Worm (Caenorhabditis elegans) whole organism, L4 larva: ENCODE results near the gene cyp-25A1.

Experiments
- D1046.2 ChIP-seq: fragments of 200-800 bp; sonication (Bioruptor generic); IDR thresholded peaks from 2 replicates; pipeline ENCODE4 v1.3.6; 2022; ENCODE audit warnings: missing genetic modification characterization, missing compliant biosample characterization
- F37D6.2 ChIP-seq: sonication (generic microtip); optimal IDR thresholded peaks from 2 replicates; lab custom pipeline; 2016; ENCODE audit warnings: mild to moderate bottlenecking, missing genetic modification characterization, missing compliant biosample characterization
- R02D3.7 ChIP-seq: fragments of 150-350 bp; sonication (generic microtip); optimal IDR thresholded peaks from 3 replicates; lab custom pipeline; 2014; ENCODE audit warnings: missing biosample characterization, missing genetic modification characterization
- Y5F2A.4 ChIP-seq: fragments of 200-800 bp; sonication (Bioruptor generic); optimal IDR thresholded peaks from 2 replicates; lab custom pipeline; 2018; ENCODE audit warnings: mild to moderate bottlenecking, missing genetic modification characterization, missing compliant biosample characterization
- aha-1 ChIP-seq: fragments of 150-350 bp; peaks from one replicate; lab custom pipeline; 2014; ENCODE audit warnings: missing biosample characterization, missing genetic modification characterization
- aly-2 ChIP-seq: sonication (generic microtip); optimal IDR thresholded peaks from 2 replicates; lab custom pipeline; 2018; ENCODE audit warnings: missing biosample characterization, missing genetic modification characterization
- ceh-28 ChIP-seq: fragments of 150-350 bp; optimal IDR thresholded peaks from 2 replicates; lab custom pipeline; 2014; ENCODE audit warnings: missing biosample characterization, missing genetic modification reagents, missing genetic modification characterization
- ceh-32 ChIP-seq: sonication (generic microtip); optimal IDR thresholded peaks from 2 replicates; lab custom pipeline; 2016; ENCODE audit warnings: mild to moderate bottlenecking, missing genetic modification characterization, missing compliant biosample characterization; ENCODE audit not compliant: poor library complexity
- ceh-62 ChIP-seq: sonication (generic microtip); optimal IDR thresholded peaks from 2 replicates; lab custom pipeline; 2017; ENCODE audit warnings: missing biosample characterization, missing genetic modification characterization
- dmd-6 ChIP-seq: fragments of 200-800 bp; sonication (Bioruptor generic); IDR thresholded peaks from 2 replicates; pipeline ENCODE4 v1.3.6; 2022; ENCODE audit warnings: missing genetic modification reagents, missing genetic modification characterization, missing compliant biosample characterization
- egl-43 ChIP-seq: fragments of 200-800 bp; sonication (Bioruptor generic); IDR thresholded peaks from 2 replicates; pipeline ENCODE4 v1.3.6; 2022; ENCODE audit warnings: missing genetic modification reagents, missing genetic modification characterization, missing compliant biosample characterization
- fkh-10 ChIP-seq: fragments of 150-350 bp; optimal IDR thresholded peaks from 2 replicates; lab custom pipeline; 2014; ENCODE audit warnings: missing biosample characterization, missing genetic modification reagents, missing genetic modification characterization
- gei-8 ChIP-seq: fragments of 200-800 bp; sonication (Bioruptor generic); optimal IDR thresholded peaks from 2 replicates; lab custom pipeline; 2018; ENCODE audit warnings: mild to moderate bottlenecking, missing genetic modification characterization, missing compliant biosample characterization
- hlh-30 ChIP-seq: sonication (generic microtip); optimal IDR thresholded peaks from 2 replicates; lab custom pipeline; 2017; ENCODE audit warnings: antibody characterized with exemption, mild to moderate bottlenecking, missing genetic modification characterization, missing compliant biosample characterization; ENCODE audit not compliant: insufficient read depth
- jun-1 ChIP-seq: fragments of 150-350 bp; optimal IDR thresholded peaks from 2 replicates; lab custom pipeline; 2014; ENCODE audit warnings: missing biosample characterization, missing genetic modification reagents, missing genetic modification characterization
- lin-1 ChIP-seq: fragments of 200-800 bp; sonication (Bioruptor generic); IDR thresholded peaks from 2 replicates; pipeline ENCODE4 v1.3.6; 2022; ENCODE audit warnings: missing genetic modification reagents, missing genetic modification characterization, missing compliant biosample characterization
- lin-15B ChIP-seq: fragments of 150-350 bp; sonication (generic microtip); optimal IDR thresholded peaks from 3 replicates; lab custom pipeline; 2014; ENCODE audit warnings: missing biosample characterization, missing genetic modification characterization
- lin-38 ChIP-seq: fragments of 200-800 bp; sonication (Bioruptor generic); IDR thresholded peaks from 2 replicates; pipeline ENCODE4 v1.3.6; 2022; ENCODE audit warnings: missing genetic modification reagents, missing genetic modification characterization, missing compliant biosample characterization
- lsy-2 ChIP-seq, 2 experiments: fragments of 150-350 bp in 1 of 2; sonication (generic microtip) in 1 of 2; optimal IDR thresholded peaks; 2 replicates each; lab custom pipeline; 2014 to 2017; ENCODE audit warnings: missing biosample characterization in 2 of 2, missing genetic modification characterization in 2 of 2
- mdt-29 ChIP-seq: fragments of 200-800 bp; sonication (Bioruptor generic); IDR thresholded peaks from 2 replicates; pipeline ENCODE4 v1.3.6; 2022; ENCODE audit warnings: missing genetic modification reagents, missing genetic modification characterization, missing compliant biosample characterization
- mes-2 ChIP-seq: sonication (generic microtip); optimal IDR thresholded peaks from 2 replicates; lab custom pipeline; 2016; ENCODE audit warnings: missing genotype, mild to moderate bottlenecking, missing genetic modification characterization, missing compliant biosample characterization; ENCODE audit not compliant: poor library complexity, severe bottlenecking
- mxl-2 ChIP-seq: fragments of 200-800 bp; sonication (Bioruptor generic); conservative IDR thresholded peaks from 2 replicates; pipeline ENCODE4 v1.3.6; 2022; ENCODE audit warnings: missing genetic modification reagents, missing genetic modification characterization, missing compliant biosample characterization
- mxl-3 ChIP-seq: fragments of 200-800 bp; sonication (Bioruptor generic); optimal IDR thresholded peaks from 2 replicates; lab custom pipeline; 2018; ENCODE audit warnings: mild to moderate bottlenecking, missing genetic modification characterization, missing compliant biosample characterization
- nhr-111 ChIP-seq: fragments of 200-800 bp; sonication (Bioruptor generic); optimal IDR thresholded peaks from 2 replicates; lab custom pipeline; 2018; ENCODE audit warnings: mild to moderate bottlenecking, missing genetic modification characterization, missing compliant biosample characterization
- nhr-25 ChIP-seq: sonication (generic microtip); optimal IDR thresholded peaks from 2 replicates; lab custom pipeline; 2017; ENCODE audit warnings: missing genetic modification characterization, mild to moderate bottlenecking, missing compliant biosample characterization, antibody characterized with exemption, moderate library complexity, borderline replicate concordance; ENCODE audit not compliant: insufficient read depth
- nhr-28 ChIP-seq: fragments of 150-350 bp; optimal IDR thresholded peaks from 2 replicates; lab custom pipeline; 2014; ENCODE audit warnings: missing biosample characterization, missing genetic modification characterization
- nhr-42 ChIP-seq: fragments of 200-800 bp; sonication (Bioruptor generic); IDR thresholded peaks from 2 replicates; pipeline ENCODE4 v1.3.6; 2022; ENCODE audit warnings: missing genetic modification characterization, missing compliant biosample characterization
- nhr-48 ChIP-seq: sonication (generic microtip); optimal IDR thresholded peaks from 2 replicates; lab custom pipeline; 2016; ENCODE audit warnings: mild to moderate bottlenecking, missing genetic modification characterization, missing compliant biosample characterization
- nhr-6 ChIP-seq: fragments of 150-350 bp; optimal IDR thresholded peaks from 2 replicates; lab custom pipeline; 2014; ENCODE audit warnings: missing biosample characterization, missing genetic modification characterization
- nhr-76 ChIP-seq: fragments of 150-350 bp; optimal IDR thresholded peaks from 2 replicates; lab custom pipeline; 2014; ENCODE audit warnings: missing biosample characterization, missing genetic modification characterization
- nhr-77 ChIP-seq: fragments of 150-350 bp; optimal IDR thresholded peaks from 2 replicates; lab custom pipeline; 2014; ENCODE audit warnings: missing biosample characterization, missing genetic modification characterization
- pqm-1 ChIP-seq: sonication (generic microtip); optimal IDR thresholded peaks from 2 replicates; lab custom pipeline; 2017; ENCODE audit warnings: missing biosample characterization, missing genetic modification characterization
- saeg-2 ChIP-seq: fragments of 200-800 bp; sonication (Bioruptor generic); IDR thresholded peaks from 2 replicates; pipeline ENCODE4 v1.3.6; 2022; ENCODE audit warnings: missing genetic modification reagents, missing genetic modification characterization, missing compliant biosample characterization
- tag-97 ChIP-seq: fragments of 200-800 bp; sonication (Bioruptor generic); IDR thresholded peaks from 2 replicates; pipeline ENCODE4 v1.3.6; 2022; ENCODE audit warnings: missing genetic modification characterization, missing compliant biosample characterization
- unc-130 ChIP-seq: sonication (generic microtip); optimal IDR thresholded peaks from 2 replicates; lab custom pipeline; 2016; ENCODE audit warnings: missing genetic modification reagents, missing genetic modification characterization, missing compliant biosample characterization
- unc-39 ChIP-seq: sonication (generic microtip); optimal IDR thresholded peaks from 2 replicates; lab custom pipeline; 2017; ENCODE audit warnings: missing biosample characterization, missing genetic modification characterization
- unc-62 ChIP-seq, 3 experiments: fragments of 150-350 bp in 1 of 3; sonication (generic microtip); optimal IDR thresholded peaks in 2 of 3; peaks in 1 of 3; 1 replicate in 1 of 3; 2 replicates in 2 of 3; lab custom pipeline; 2014 to 2017; ENCODE audit warnings: missing biosample characterization in 3 of 3, missing genetic modification characterization in 3 of 3, missing genetic modification reagents in 3 of 3, missing genotype in 1 of 3
- zag-1 ChIP-seq: fragments of 150-350 bp; optimal IDR thresholded peaks from 2 replicates; lab custom pipeline; 2014; ENCODE audit warnings: missing biosample characterization, missing genetic modification characterization
- zfp-2 ChIP-seq: sonication (generic microtip); optimal IDR thresholded peaks from 2 replicates; lab custom pipeline; 2016; ENCODE audit warnings: mild to moderate bottlenecking, missing genetic modification characterization, missing compliant biosample characterization
- zfp-3 ChIP-seq: fragments of 200-800 bp; sonication (Bioruptor generic); conservative IDR thresholded peaks from 2 replicates; pipeline ENCODE4 v1.3.6; 2022; ENCODE audit warnings: missing genetic modification reagents, missing genetic modification characterization, missing compliant biosample characterization
- ztf-7 ChIP-seq: fragments of 150-350 bp; optimal IDR thresholded peaks from 2 replicates; lab custom pipeline; 2014; ENCODE audit warnings: missing biosample characterization, missing genetic modification characterization

The cyp-25A1 gene

ce11 chrIII:3811375-3811924, 20.9 kb upstream of the cyp-25A1 start (continued):
- TF ChIP-seq mxl-2 (no peak), zfp-3 (GFP tag; lab: Robert Waterston, UW) (0 out of 2 replicates have a peak, but pooled peaks have one; percentile 16), nhr-77 (tag; lab: Kevin White, UChicago) (no peak), jun-1 (tag; lab: Kevin White, UChicago) (no peak), egl-43 (GFP tag; lab: Robert Waterston, UW) (no peak), unc-39 (tag; lab: Kevin White, UChicago) (no peak), fkh-10 (GFP tag; lab: Kevin White, UChicago) (no peak), hlh-30 (tag; lab: Kevin White, UChicago) (no peak), nhr-25 (tag; lab: Kevin White, UChicago) (peak; percentile 22), nhr-111 (GFP tag; lab: Kevin White, UChicago) (no peak), pqm-1 (no peak), ztf-7 (tag; lab: Kevin White, UChicago) (no peak), mdt-29 (GFP tag; lab: Robert Waterston, UW) (no peak)

ce11 chrIII:3812369-3812993, 19.9 kb upstream of the cyp-25A1 start:
- no peak for TF ChIP-seq D1046.2 (GFP tag; lab: Robert Waterston, UW)
- TF ChIP-seq lsy-2 (tag; optimal IDR thresholded peaks at IDR 0.05; lab: Kevin White, UChicago) = no peak
- TF ChIP-seq mes-2 (tag; lab: Kevin White, UChicago) = peak; percentile 11
- no peak for TF ChIP-seq nhr-48 (tag; lab: Kevin White, UChicago)
- TF ChIP-seq nhr-28 = peak; percentile 20
- no peak for TF ChIP-seq Y5F2A.4 (GFP tag; lab: Kevin White, UChicago)
- TF ChIP-seq lin-38 (GFP tag; lab: Robert Waterston, UW) = no peak
- no peak for TF ChIP-seq saeg-2 (GFP tag; lab: Robert Waterston, UW)
- no peak for TF ChIP-seq lin-15B
- no peak for TF ChIP-seq unc-130 (GFP tag; lab: Kevin White, UChicago)
- TF ChIP-seq aha-1 (tag; lab: Kevin White, UChicago) = peak; percentile 69
- no peak for TF ChIP-seq nhr-76 (tag; lab: Kevin White, UChicago)
- no peak for TF ChIP-seq F37D6.2 (tag; lab: Kevin White, UChicago)
- TF ChIP-seq ceh-62 (tag; lab: Kevin White, UChicago) = no peak
- peak; percentile 53 for TF ChIP-seq hlh-30 (tag; lab: Kevin White, UChicago)
- TF ChIP-seq nhr-25 (tag; lab: Kevin White, UChicago) = peak; percentile 69

ce11 chrIII:3814421-3814820, 18.0 kb upstream of the cyp-25A1 start:
- TF ChIP-seq unc-62 (GFP tag; optimal IDR thresholded peaks at IDR 0.05 in 1 of 2; lab: Kevin White, UChicago) (peak in 1 of 2 experiments; percentile 94), unc-62 (tag; optimal IDR thresholded peaks at IDR 0.05; lab: Kevin White, UChicago) (no peak), tag-97 (GFP tag; lab: Robert Waterston, UW) (no peak), zfp-2 (no peak)
- TF ChIP-seq, all 104 proteins: peak for 1

DNA sequence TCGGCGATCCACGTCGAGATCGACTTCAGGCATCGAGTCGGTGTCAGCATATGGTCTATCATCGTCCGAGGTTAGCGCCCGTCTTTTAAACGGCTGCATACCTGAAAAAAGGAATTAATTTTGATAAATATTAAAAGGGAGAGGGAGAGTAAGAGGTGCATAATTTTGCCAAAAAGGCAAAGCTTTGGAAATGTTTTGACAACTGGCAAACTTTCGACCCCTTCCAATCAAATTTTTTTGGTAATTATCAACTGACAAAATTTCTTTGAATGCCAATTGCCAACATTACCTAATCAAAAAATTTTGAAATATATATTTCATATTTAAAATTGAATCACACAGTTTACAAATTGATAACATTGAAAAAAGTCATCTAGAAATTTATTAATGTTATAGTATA, 12.8 kb upstream of the cyp-25A1 start, which contains the start of gene dpy-27:
Gene dpy-27, minus strand, starts transcription at position 101 of the 400 bp plus-strand sequence.
- TF ChIP-seq nhr-6 (no peak), R02D3.7 (no peak), mes-2 (tag; lab: Kevin White, UChicago) (no peak), zag-1 (tag; lab: Kevin White, UChicago) (no peak), aly-2 (tag; lab: Kevin White, UChicago) (no peak), mxl-2 (no peak), ceh-28 (tag; lab: Kevin White, UChicago) (no peak), mxl-3 (GFP tag; lab: Kevin White, UChicago) (no peak), zfp-2 (no peak), nhr-42 (no peak), ceh-32 (tag; lab: Kevin White, UChicago) (no peak), lin-1 (GFP tag; lab: Robert Waterston, UW) (no peak), gei-8 (GFP tag; lab: Kevin White, UChicago) (no peak), hlh-30 (tag; lab: Kevin White, UChicago) (no peak), ceh-62 (tag; lab: Kevin White, UChicago) (no peak), jun-1 (tag; lab: Kevin White, UChicago) (no peak), dmd-6 (GFP tag; lab: Robert Waterston, UW) (no peak), unc-39 (tag; lab: Kevin White, UChicago) (no peak)
